Worm (Caenorhabditis elegans) whole organism, midembryonic: ENCODE measurements around the gene R04E5.9.

ENCODE experiments used
- flt-1 ChIP-seq: fragments of 200-800 bp; sonication (Bioruptor generic); IDR thresholded peaks from 2 replicates; pipeline ENCODE4 v1.3.6; 2022; ENCODE audit warnings: missing genetic modification characterization, missing compliant biosample characterization
- med-1 ChIP-seq: sonication (generic microtip); optimal IDR thresholded peaks from 2 replicates; lab custom pipeline; 2017; ENCODE audit warnings: missing genetic modification characterization, mild to moderate bottlenecking, missing compliant biosample characterization, antibody characterized with exemption, missing genetic modification reagents; ENCODE audit not compliant: insufficient read depth
- ztf-29 ChIP-seq: fragments of 200-800 bp; sonication (Bioruptor generic); IDR thresholded peaks from 2 replicates; pipeline ENCODE4 v1.3.6; 2022; ENCODE audit warnings: missing genetic modification reagents, missing genetic modification characterization, missing compliant biosample characterization

DNA sequence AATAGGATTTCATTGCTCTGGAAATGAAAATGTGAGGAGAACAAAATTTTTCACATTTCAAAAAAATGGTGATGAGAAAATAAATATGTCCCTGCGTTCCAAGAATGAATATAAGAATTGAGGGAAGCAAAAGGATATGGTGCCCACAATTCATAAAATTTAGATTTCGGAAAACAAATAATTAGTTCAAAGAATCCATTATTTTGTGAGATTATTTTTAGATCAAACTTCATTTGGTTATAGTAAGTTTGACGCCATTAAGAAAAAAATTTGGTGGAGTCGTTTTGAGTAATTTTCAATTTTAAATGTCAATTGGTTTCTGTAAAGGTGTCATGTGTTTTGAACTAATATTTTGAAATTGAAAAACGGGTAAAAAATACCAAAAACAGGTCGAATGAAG is 10.6 kb downstream of the R04E5.9 start:
- TF ChIP-seq flt-1, result no peak
- TF ChIP-seq med-1 (GFP tag; lab: Kevin White, UChicago), result no peak
- TF ChIP-seq ztf-29 (GFP tag; lab: Robert Waterston, UW), result no peak
